Fruit fly (Drosophila melanogaster) whole organism, embryonic: ENCODE results near the gene CG5934.

ENCODE experiments used
- Ada2b ChIP-seq: fragments of 200-800 bp; sonication (Bioruptor generic); IDR thresholded peaks from 2 replicates; pipeline ENCODE4 v1.3.6; 2022; ENCODE audit warnings: missing biosample characterization, missing genetic modification characterization
- Atf-2 ChIP-seq: fragments of 200-800 bp; sonication (Bioruptor generic); optimal IDR thresholded peaks from 2 replicates; lab custom pipeline; 2016; ENCODE audit warnings: missing biosample characterization, missing genetic modification characterization
- Atf6 ChIP-seq: fragments of 200-800 bp; sonication (Bioruptor generic); IDR thresholded peaks from 2 replicates; pipeline ENCODE4 v1.3.6; 2022; ENCODE audit warnings: missing biosample characterization, missing genetic modification characterization
- CG12299 ChIP-seq: fragments of 200-800 bp; sonication (Bioruptor generic); optimal IDR thresholded peaks from 2 replicates; lab custom pipeline; 2018; ENCODE audit warnings: missing biosample characterization, mild to moderate bottlenecking, missing genetic modification characterization
- CG12744 ChIP-seq: fragments of 200-800 bp; sonication (Bioruptor generic); optimal IDR thresholded peaks from 2 replicates; lab custom pipeline; 2016; ENCODE audit warnings: missing biosample characterization, missing genetic modification characterization
- CG12942 ChIP-seq: fragments of 200-800 bp; sonication (Bioruptor generic); optimal IDR thresholded peaks from 3 replicates; lab custom pipeline; 2016; ENCODE audit warnings: missing biosample characterization, missing genetic modification characterization
- CG14860 ChIP-seq: fragments of 200-800 bp; sonication (Bioruptor generic); IDR thresholded peaks from 3 replicates; pipeline ENCODE4 v1.3.6; 2022; ENCODE audit warnings: missing biosample characterization, missing genetic modification characterization; ENCODE audit not compliant: partially characterized antibody
- CG1529 ChIP-seq: fragments of 200-800 bp; sonication (Bioruptor generic); optimal IDR thresholded peaks from 3 replicates; lab custom pipeline; 2018; ENCODE audit warnings: missing biosample characterization, missing genetic modification characterization
- CG15601 ChIP-seq: fragments of 200-800 bp; sonication (Bioruptor generic); optimal IDR thresholded peaks from 3 replicates; lab custom pipeline; 2019; ENCODE audit warnings: missing biosample characterization, mild to moderate bottlenecking, missing genetic modification characterization, moderate library complexity
- CG17328 ChIP-seq: fragments of 200-800 bp; sonication (Bioruptor generic); IDR thresholded peaks from 2 replicates; pipeline ENCODE4 v1.3.6; 2022; ENCODE audit warnings: missing biosample characterization, missing genetic modification characterization
- CG2129 ChIP-seq: fragments of 200-800 bp; sonication (Bioruptor generic); IDR thresholded peaks from 2 replicates; pipeline ENCODE4 v1.3.6; 2022; ENCODE audit warnings: missing biosample characterization, missing genetic modification characterization; ENCODE audit not compliant: partially characterized antibody
- CG2875 ChIP-seq: fragments of 200-800 bp; sonication (Bioruptor generic); optimal IDR thresholded peaks from 2 replicates; lab custom pipeline; 2017; ENCODE audit warnings: missing biosample characterization, mild to moderate bottlenecking, missing genetic modification characterization, missing genetic modification reagents
- CG31388 ChIP-seq: fragments of 200-800 bp; sonication (Bioruptor generic); optimal IDR thresholded peaks from 2 replicates; lab custom pipeline; 2016; ENCODE audit warnings: missing biosample characterization, missing genetic modification characterization
- CG32772 ChIP-seq: fragments of 200-800 bp; sonication (Bioruptor generic); IDR thresholded peaks from 2 replicates; pipeline ENCODE4 v1.3.6; 2022; ENCODE audit warnings: missing biosample characterization, missing genetic modification characterization
- CG3838 ChIP-seq: fragments of 200-800 bp; sonication (Bioruptor generic); optimal IDR thresholded peaks from 3 replicates; lab custom pipeline; 2016; ENCODE audit warnings: missing biosample characterization, missing genetic modification characterization
- CG6175 ChIP-seq: fragments of 200-800 bp; sonication (Bioruptor generic); IDR thresholded peaks from 3 replicates; pipeline ENCODE4 v1.3.6; 2022; ENCODE audit warnings: missing biosample characterization, missing genetic modification characterization
- CG6654 ChIP-seq: fragments of 200-800 bp; sonication (Bioruptor generic); optimal IDR thresholded peaks from 2 replicates; lab custom pipeline; 2017; ENCODE audit warnings: missing biosample characterization, mild to moderate bottlenecking, missing genetic modification characterization
- CG6765 ChIP-seq: fragments of 200-800 bp; sonication (Bioruptor generic); optimal IDR thresholded peaks from 3 replicates; lab custom pipeline; 2017; ENCODE audit warnings: missing biosample characterization, mild to moderate bottlenecking, missing genetic modification characterization
- CG7745 ChIP-seq: fragments of 200-800 bp; sonication (Bioruptor generic); optimal IDR thresholded peaks from 2 replicates; lab custom pipeline; 2018; ENCODE audit warnings: missing biosample characterization, mild to moderate bottlenecking, missing genetic modification characterization, moderate library complexity
- CkIIα-i1 ChIP-seq: fragments of 200-800 bp; sonication (Bioruptor generic); IDR thresholded peaks from 2 replicates; pipeline ENCODE4 v1.3.6; 2022; ENCODE audit warnings: missing biosample characterization, missing genetic modification characterization
- Elba2 ChIP-seq: fragments of 200-800 bp; sonication (Bioruptor generic); optimal IDR thresholded peaks from 3 replicates; lab custom pipeline; 2016; ENCODE audit warnings: missing biosample characterization, missing genetic modification characterization
- Ets65A ChIP-seq: fragments of 200-800 bp; sonication (Bioruptor generic); peaks from one replicate; lab custom pipeline; 2016; ENCODE audit warnings: missing biosample characterization, missing genetic modification characterization
- Ets97D ChIP-seq: fragments of 200-800 bp; sonication (Bioruptor generic); optimal IDR thresholded peaks from 3 replicates; lab custom pipeline; 2016; ENCODE audit warnings: missing biosample characterization, missing genetic modification characterization
- Hmx ChIP-seq: fragments of 200-800 bp; sonication (Bioruptor generic); optimal IDR thresholded peaks from 2 replicates; lab custom pipeline; 2016; ENCODE audit warnings: missing biosample characterization, missing genetic modification characterization
- Hr39 ChIP-seq: fragments of >200 bp; optimal IDR thresholded peaks from 2 replicates; lab custom pipeline; 2017
- Hsf ChIP-seq: fragments of 200-800 bp; sonication (Bioruptor generic); optimal IDR thresholded peaks from 3 replicates; lab custom pipeline; 2016; ENCODE audit warnings: missing biosample characterization, missing genetic modification characterization
- Max ChIP-seq: fragments of 200-800 bp; sonication (Bioruptor generic); optimal IDR thresholded peaks from 2 replicates; lab custom pipeline; 2016; ENCODE audit warnings: missing biosample characterization, mild to moderate bottlenecking, missing genetic modification characterization
- Med ChIP-seq: fragments of 200-800 bp; sonication (Bioruptor generic); peaks from one replicate; lab custom pipeline; 2016; ENCODE audit warnings: missing biosample characterization, missing genetic modification characterization, mild to moderate bottlenecking, inconsistent platforms, moderate library complexity
- Meics ChIP-seq: fragments of 200-800 bp; sonication (Bioruptor generic); optimal IDR thresholded peaks from 2 replicates; lab custom pipeline; 2017; ENCODE audit warnings: missing biosample characterization, mild to moderate bottlenecking, missing genetic modification characterization
- Mrtf ChIP-seq: fragments of 200-800 bp; sonication (Bioruptor generic); IDR thresholded peaks from 3 replicates; pipeline ENCODE4 v1.3.6; 2022; ENCODE audit warnings: missing biosample characterization, missing genetic modification characterization
- NFAT ChIP-seq: fragments of 200-800 bp; sonication (Bioruptor generic); IDR thresholded peaks from 2 replicates; pipeline ENCODE4 v1.3.6; 2022; ENCODE audit warnings: missing biosample characterization, missing genetic modification characterization
- Oaz ChIP-seq: fragments of 200-800 bp; sonication (Bioruptor generic); IDR thresholded peaks from 2 replicates; pipeline ENCODE4 v1.3.6; 2022; ENCODE audit warnings: missing biosample characterization, missing genetic modification characterization
- Ptx1 ChIP-seq: fragments of 200-800 bp; sonication (Bioruptor generic); IDR thresholded peaks from 2 replicates; pipeline ENCODE4 v1.3.6; 2022; ENCODE audit warnings: missing biosample characterization, missing genetic modification characterization
- Ravus ChIP-seq: fragments of 200-800 bp; sonication (Bioruptor generic); IDR thresholded peaks from 2 replicates; pipeline ENCODE4 v1.3.6; 2022; ENCODE audit warnings: missing biosample characterization, missing genetic modification characterization
- Vsx1 ChIP-seq: fragments of 200-800 bp; sonication (Bioruptor generic); optimal IDR thresholded peaks from 2 replicates; lab custom pipeline; 2017; ENCODE audit warnings: missing biosample characterization, mild to moderate bottlenecking, missing genetic modification characterization, missing genetic modification reagents
- amos ChIP-seq: fragments of 200-800 bp; sonication (Bioruptor generic); IDR thresholded peaks from 2 replicates; pipeline ENCODE4 v1.3.6; 2022; ENCODE audit warnings: missing biosample characterization, missing genetic modification characterization; ENCODE audit not compliant: partially characterized antibody
- cad ChIP-seq: fragments of >200 bp; optimal IDR thresholded peaks from 2 replicates; lab custom pipeline; 2017; ENCODE audit warnings: missing biosample characterization, missing genetic modification characterization
- en ChIP-seq: fragments of 200-800 bp; sonication (Bioruptor generic); optimal IDR thresholded peaks from 2 replicates; lab custom pipeline; 2016; ENCODE audit warnings: missing biosample characterization, missing genetic modification characterization
- fd96Cb ChIP-seq: fragments of 200-800 bp; sonication (Bioruptor generic); optimal IDR thresholded peaks from 2 replicates; lab custom pipeline; 2018; ENCODE audit warnings: missing biosample characterization, mild to moderate bottlenecking, missing genetic modification characterization, moderate library complexity
- hb ChIP-seq: fragments of 200-800 bp; sonication (Bioruptor generic); IDR thresholded peaks from 3 replicates; pipeline ENCODE4 v1.3.6; 2022; ENCODE audit warnings: missing biosample characterization, missing genetic modification characterization; ENCODE audit not compliant: partially characterized antibody
- ind ChIP-seq: fragments of 200-800 bp; sonication (Bioruptor generic); optimal IDR thresholded peaks from 3 replicates; lab custom pipeline; 2016; ENCODE audit warnings: missing biosample characterization, missing genetic modification characterization
- lbe ChIP-seq: fragments of 200-800 bp; sonication (Bioruptor generic); optimal IDR thresholded peaks from 2 replicates; lab custom pipeline; 2016; ENCODE audit warnings: missing biosample characterization, mild to moderate bottlenecking, missing genetic modification characterization
- nerfin-1 ChIP-seq: fragments of 200-800 bp; sonication (Bioruptor generic); optimal IDR thresholded peaks from 3 replicates; lab custom pipeline; 2019; ENCODE audit warnings: missing biosample characterization, mild to moderate bottlenecking, missing genetic modification characterization, moderate library complexity
- nom ChIP-seq: fragments of 200-800 bp; sonication (Bioruptor generic); optimal IDR thresholded peaks from 2 replicates; lab custom pipeline; 2017; ENCODE audit warnings: missing biosample characterization, missing genetic modification characterization, mild to moderate bottlenecking, moderate library complexity, missing genetic modification reagents
- phol ChIP-seq: fragments of 200-800 bp; sonication (Bioruptor generic); optimal IDR thresholded peaks from 3 replicates; lab custom pipeline; 2018; ENCODE audit warnings: missing biosample characterization, mild to moderate bottlenecking, missing genetic modification characterization, moderate library complexity
- pzg ChIP-seq: fragments of 200-800 bp; sonication (Bioruptor generic); optimal IDR thresholded peaks from 3 replicates; lab custom pipeline; 2018; ENCODE audit warnings: missing biosample characterization, mild to moderate bottlenecking, missing genetic modification characterization, moderate library complexity
- ro ChIP-seq: fragments of 200-800 bp; sonication (Bioruptor generic); IDR thresholded peaks from 2 replicates; pipeline ENCODE4 v1.3.6; 2022; ENCODE audit warnings: missing biosample characterization, missing genetic modification characterization
- scrt ChIP-seq: fragments of 200-800 bp; sonication (Bioruptor generic); optimal IDR thresholded peaks from 2 replicates; lab custom pipeline; 2018; ENCODE audit warnings: missing biosample characterization, mild to moderate bottlenecking, missing genetic modification characterization, moderate library complexity
- stc ChIP-seq: fragments of 200-800 bp; sonication (Bioruptor generic); IDR thresholded peaks from 2 replicates; pipeline ENCODE4 v1.3.6; 2022; ENCODE audit warnings: missing biosample characterization, missing genetic modification characterization
- wek ChIP-seq: fragments of 200-800 bp; sonication (Bioruptor generic); optimal IDR thresholded peaks from 3 replicates; lab custom pipeline; 2018; ENCODE audit warnings: missing biosample characterization, mild to moderate bottlenecking, missing genetic modification characterization, moderate library complexity
- wor ChIP-seq: fragments of 200-800 bp; sonication (Bioruptor generic); IDR thresholded peaks from 2 replicates; pipeline ENCODE4 v1.3.6; 2022; ENCODE audit warnings: missing biosample characterization, missing genetic modification characterization

CG5934 gene

DNA sequence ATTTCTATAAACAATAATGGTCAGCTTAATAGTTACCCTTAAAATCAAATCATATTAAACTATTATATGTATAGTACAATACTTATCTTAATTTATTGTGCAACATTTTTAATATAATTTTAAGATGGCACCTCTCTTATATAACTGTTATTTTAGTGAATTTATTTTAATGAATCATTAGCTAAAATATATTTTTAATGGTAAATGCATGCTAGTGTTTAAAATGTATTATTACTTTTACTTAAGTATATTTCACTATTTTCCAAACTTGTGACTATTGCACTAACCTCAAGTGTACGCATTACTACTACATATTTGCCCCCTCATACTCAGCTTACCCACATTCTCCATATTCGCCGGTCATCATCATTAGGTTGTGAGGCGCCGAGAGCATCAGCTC, 27.2 kb upstream of the CG5934 start (continued):
- TF ChIP-seq scrt (GFP tag; lab: Kevin White, UChicago) (peak; percentile 64), lbe (GFP tag; lab: Kevin White, UChicago) (no peak), CG6765 (GFP tag; lab: Kevin White, UChicago) (peak; percentile 55), fd96Cb (tag; lab: Kevin White, UChicago) (peak; percentile 78), Ptx1 (GFP tag; lab: Robert Waterston, UW) (peak; percentile 69), Ets65A (GFP tag; lab: Kevin White, UChicago) (no peak), nerfin-1 (tag; lab: Kevin White, UChicago) (peak; percentile 87), Hr39 (lab: Kevin White, UChicago) (no peak), ind (GFP tag; lab: Kevin White, UChicago) (peak; percentile 69), CG1529 (GFP tag; lab: Kevin White, UChicago) (peak; percentile 60), Mrtf (GFP tag; lab: Robert Waterston, UW) (no peak), nom (peak; percentile 56), Hmx (GFP tag; lab: Kevin White, UChicago) (no peak), ro (peak; percentile 13; the same call in 1 of the 2 replicates), CG32772 (peak; percentile 58; the same call in 1 of the 2 replicates), CG12299 (tag; lab: Kevin White, UChicago) (peak; percentile 74), Max (peak; percentile 15), CG6175 (GFP tag; lab: Robert Waterston, UW) (no peak), CkIIα-i1 (GFP tag; lab: Robert Waterston, UW) (no peak), CG15601 (tag; lab: Kevin White, UChicago) (peak; percentile 88), CG31388 (GFP tag; lab: Kevin White, UChicago) (no peak), CG7745 (no peak), wek (GFP tag; lab: Kevin White, UChicago) (no peak), phol (peak; percentile 89), Med (GFP tag; lab: Kevin White, UChicago) (no peak), Meics (GFP tag; lab: Kevin White, UChicago) (peak; percentile 75), Atf-2 (no peak), hb (GFP tag; lab: Robert Waterston, UW) (no peak), CG14860 (GFP tag; lab: Robert Waterston, UW) (no peak), Oaz (GFP tag; lab: Robert Waterston, UW) (no peak), stc (GFP tag; lab: Robert Waterston, UW) (peak; percentile 80), CG12744 (GFP tag; lab: Kevin White, UChicago) (no peak), Hsf (GFP tag; lab: Kevin White, UChicago) (peak; percentile 43), CG12942 (GFP tag; lab: Kevin White, UChicago) (peak; percentile 46), CG17328 (peak; percentile 61; the same call in 1 of the 2 replicates), CG6654 (GFP tag; lab: Kevin White, UChicago) (peak; percentile 38), CG3838 (GFP tag; lab: Kevin White, UChicago) (no peak), Ets97D (GFP tag; lab: Kevin White, UChicago) (no peak), NFAT (GFP tag; lab: Robert Waterston, UW) (no peak), Atf6 (GFP tag; lab: Robert Waterston, UW) (peak; percentile 14; the same call in 1 of the 2 replicates), Vsx1 (peak; percentile 29), CG2875 (peak; percentile 59), Ravus (GFP tag; lab: Robert Waterston, UW) (no peak; the same call in 1 of the 2 replicates), cad (GFP tag; lab: Kevin White, UChicago) (no peak), pzg (no peak), en (GFP tag; lab: Kevin White, UChicago) (no peak), CG2129 (GFP tag; lab: Robert Waterston, UW) (no peak), wor (GFP tag; lab: Robert Waterston, UW) (peak; percentile 27; the same call in 1 of the 2 replicates), Elba2 (GFP tag; lab: Kevin White, UChicago) (no peak), Ada2b (no peak), amos (GFP tag; lab: Robert Waterston, UW) (no peak)
